Worm (Caenorhabditis elegans) whole organism, dauer: Measurements from ENCODE around the gene clec-170.

Experiments
- unc-62 ChIP-seq: sonication (generic microtip); optimal IDR thresholded peaks from 2 replicates; lab custom pipeline; 2017; ENCODE audit warnings: missing biosample characterization, missing genetic modification reagents, missing genetic modification characterization

The clec-170 gene

ce11 chrIV:1255632-1256031 lies 11.0 kb upstream of the clec-170 start, which contains the start of gene clec-167:
Gene clec-167 (minus strand): TSS chrIV:1255732.
- no peak for TF ChIP-seq unc-62 (GFP tag; lab: Kevin White, UChicago)

ce11 chrIV:1256723-1257122 lies 9.9 kb upstream of the clec-170 start, which contains the start of gene clec-168:
Gene clec-168 (plus strand): TSS chrIV:1256969.
- TF ChIP-seq unc-62 (GFP tag; lab: Kevin White, UChicago) = no peak

ce11 chrIV:1260474-1260873 lies 6.2 kb upstream of the clec-170 start:
- no peak for TF ChIP-seq unc-62 (GFP tag; lab: Kevin White, UChicago)

ce11 chrIV:1261024-1261423 lies 5.6 kb upstream of the clec-170 start, which contains the start of gene clec-169:
Gene clec-169 (plus strand): TSS chrIV:1261324.
- TF ChIP-seq unc-62 (GFP tag; lab: Kevin White, UChicago) = no peak

- no peak for TF ChIP-seq unc-62 (GFP tag; lab: Kevin White, UChicago)
These were observed 4.7 kb upstream of the clec-170 start for ce11 chrIV:1261930-1262329.

- TF ChIP-seq unc-62 (GFP tag; lab: Kevin White, UChicago) = no peak
These were observed 1.7 kb upstream of the clec-170 start, which contains the start of gene F38A1.13 for ce11 chrIV:1264928-1265327. Gene F38A1.13 (plus strand): TSS chrIV:1265228.

- no peak for TF ChIP-seq unc-62 (GFP tag; lab: Kevin White, UChicago)
These were observed 528 bp upstream of the clec-170 start for ce11 chrIV:1266138-1266537.

- no peak for TF ChIP-seq unc-62 (GFP tag; lab: Kevin White, UChicago)
These were observed 7.9 kb downstream of the clec-170 start, which contains the start of gene C09E9.1 for ce11 chrIV:1274583-1274982. Gene C09E9.1 (plus strand): TSS chrIV:1274868.

- no peak for TF ChIP-seq unc-62 (GFP tag; lab: Kevin White, UChicago)
These were observed 9.2 kb downstream of the clec-170 start for ce11 chrIV:1275910-1276309.

ce11 chrIV:1277067-1277466 lies 10.4 kb downstream of the clec-170 start:
- TF ChIP-seq unc-62 (GFP tag; lab: Kevin White, UChicago) = no peak

- no peak for TF ChIP-seq unc-62 (GFP tag; lab: Kevin White, UChicago)
These were observed 12.3 kb downstream of the clec-170 start for ce11 chrIV:1278945-1279344.

ce11 chrIV:1284877-1285276 lies 18.2 kb downstream of the clec-170 start:
- TF ChIP-seq unc-62 (GFP tag; lab: Kevin White, UChicago) = no peak

- no peak for TF ChIP-seq unc-62 (GFP tag; lab: Kevin White, UChicago)
These were observed 19.9 kb downstream of the clec-170 start for ce11 chrIV:1286549-1286948.

- TF ChIP-seq unc-62 (GFP tag; lab: Kevin White, UChicago) = no peak
These were observed 22.7 kb downstream of the clec-170 start, which contains the start of gene plst-1 for ce11 chrIV:1289327-1289726. Gene plst-1 (plus strand): TSS chrIV:1289627.

ce11 chrIV:1298984-1299383 lies 32.3 kb downstream of the clec-170 start:
- no peak for TF ChIP-seq unc-62 (GFP tag; lab: Kevin White, UChicago)

ce11 chrIV:1309600-1310207 lies 43.0 kb downstream of the clec-170 start, which contains the start of the genes ddx-46 and F53H1.4:
Gene ddx-46 (minus strand): TSS chrIV:1309650.
Gene F53H1.4 (plus strand): TSS chrIV:1310166.
- no peak for TF ChIP-seq unc-62 (GFP tag; lab: Kevin White, UChicago)

- TF ChIP-seq unc-62 (GFP tag; lab: Kevin White, UChicago) = no peak
These were observed 43.7 kb downstream of the clec-170 start for ce11 chrIV:1310337-1310736.
